Worm (Caenorhabditis elegans): ENCODE data around the gene ZK856.19.

Gene ZK856.19

ce11 chrV:10247673-10248239, 43.0 kb upstream of the ZK856.19 start (continued):
- TF ChIP-seq akir-1 (GFP tag; optimal IDR thresholded peaks at IDR 0.05), result no peak

- TF ChIP-seq zfh-2 (GFP tag; conservative IDR thresholded peaks at IDR 0.05), result peak; percentile 82
- TF ChIP-seq sptf-2 (GFP tag; optimal IDR thresholded peaks at IDR 0.05), result no peak
- TF ChIP-seq ztf-6 (GFP tag; IDR thresholded peaks at IDR 0.05), result no peak
- 0 out of 2 replicates have a peak, but pooled peaks have one; percentile 25 for TF ChIP-seq nfyb-1 (GFP tag; IDR thresholded peaks at IDR 0.05)
- TF ChIP-seq aptf-2 (GFP tag; conservative IDR thresholded peaks at IDR 0.05), result no peak
- peak; percentile 44; the same call in 1 of the 2 replicates for TF ChIP-seq lin-26 (GFP tag; IDR thresholded peaks at IDR 0.05)
- no peak for TF ChIP-seq efl-1 (GFP tag; optimal IDR thresholded peaks at IDR 0.05)
- TF ChIP-seq rcor-1 (GFP tag; IDR thresholded peaks at IDR 0.05), result no peak
- no peak for TF ChIP-seq C06A6.2 (GFP tag; conservative IDR thresholded peaks at IDR 0.05)
- TF ChIP-seq let-526 (GFP tag; IDR thresholded peaks at IDR 0.05), result peak; percentile 10; the same call in 1 of the 2 replicates
- no peak for TF ChIP-seq T26A5.8 (tag; optimal IDR thresholded peaks at IDR 0.05)
- TF ChIP-seq Y53G8AR.9 (GFP tag; conservative IDR thresholded peaks at IDR 0.05), result no peak
- no peak for TF ChIP-seq F52B5.7 (tag; optimal IDR thresholded peaks at IDR 0.05)
- no peak for TF ChIP-seq nfya-1 (tag; optimal IDR thresholded peaks at IDR 0.05; ENCODE audit: borderline replicate concordance, insufficient read depth)
- 0 out of 2 replicates have a peak, but pooled peaks have one; percentile 48 for TF ChIP-seq ceh-40 (GFP tag; IDR thresholded peaks at IDR 0.05)
- TF ChIP-seq snpc-1.3 (tag; optimal IDR thresholded peaks at IDR 0.05; ENCODE audit: insufficient read depth), result no peak
- 0 out of 2 replicates have a peak, but pooled peaks have one; percentile 5 for TF ChIP-seq D2030.7 (GFP tag; IDR thresholded peaks at IDR 0.05)
- TF ChIP-seq lin-35 (GFP tag; optimal IDR thresholded peaks at IDR 0.05), result no peak
- peak; percentile 17; the same call in 1 of the 2 replicates for TF ChIP-seq hmg-1.2 (GFP tag; IDR thresholded peaks at IDR 0.05)
- TF ChIP-seq egl-44 (GFP tag; IDR thresholded peaks at IDR 0.05), result 0 out of 2 replicates have a peak, but pooled peaks have one; percentile 47
- TF ChIP-seq K12H6.12 (tag; optimal IDR thresholded peaks at IDR 0.05), result no peak
- no peak for TF ChIP-seq madf-6 (GFP tag; IDR thresholded peaks at IDR 0.05)
- TF ChIP-seq B0035.1 (tag; optimal IDR thresholded peaks at IDR 0.05), result no peak
- TF ChIP-seq atf-7 (tag; optimal IDR thresholded peaks at IDR 0.05), result no peak
- no peak for TF ChIP-seq ccch-3 (GFP tag; optimal IDR thresholded peaks at IDR 0.05)
- no peak for TF ChIP-seq unc-62 (GFP tag; optimal IDR thresholded peaks at IDR 0.05)
- TF ChIP-seq T07F8.4 (tag; optimal IDR thresholded peaks at IDR 0.05), result no peak
- 0 out of 2 replicates have a peak, but pooled peaks have one; percentile 9 for TF ChIP-seq dox-1 (GFP tag; IDR thresholded peaks at IDR 0.05)
- no peak for TF ChIP-seq Y56A3A.18 (GFP tag; IDR thresholded peaks at IDR 0.05)
- no peak for TF ChIP-seq lsl-1 (GFP tag; optimal IDR thresholded peaks at IDR 0.05)
- TF ChIP-seq lin-40 (tag; optimal IDR thresholded peaks at IDR 0.05), result no peak
- no peak for TF ChIP-seq ceh-79 (tag; optimal IDR thresholded peaks at IDR 0.05)
- no peak for TF ChIP-seq athp-1 (tag; optimal IDR thresholded peaks at IDR 0.05)
- TF ChIP-seq hlh-26 (GFP tag; conservative IDR thresholded peaks at IDR 0.05), result no peak
- no peak for TF ChIP-seq F55B11.4 (tag; optimal IDR thresholded peaks at IDR 0.05; ENCODE audit: borderline replicate concordance, insufficient read depth)
Measured at ce11 chrV:10246967-10247366, 42.3 kb upstream of the ZK856.19 start.

ce11 chrV:10246443-10246885, 41.8 kb upstream of the ZK856.19 start:
- TF ChIP-seq F49E8.2 (tag; optimal IDR thresholded peaks at IDR 0.05; ENCODE audit: insufficient read depth), result no peak
- TF ChIP-seq cebp-1 (GFP tag; IDR thresholded peaks at IDR 0.05), result no peak
- peak; percentile 28 for TF ChIP-seq cebp-1 (tag; optimal IDR thresholded peaks at IDR 0.05)
- TF ChIP-seq zim-3 (tag; optimal IDR thresholded peaks at IDR 0.05), result no peak
- TF ChIP-seq xnd-1 (tag; optimal IDR thresholded peaks at IDR 0.05), result peak; percentile 1
- TF ChIP-seq lin-54 (GFP tag; optimal IDR thresholded peaks at IDR 0.05), result peak; percentile 59
- no peak for TF ChIP-seq dpff-1 (tag; optimal IDR thresholded peaks at IDR 0.05)
- TF ChIP-seq dpl-1 (GFP tag; optimal IDR thresholded peaks at IDR 0.05), result peak; percentile 19
- TF ChIP-seq tbp1 (GFP tag; optimal IDR thresholded peaks at IDR 0.05), result no peak
- peak; percentile 45 for TF ChIP-seq somi-1 (GFP tag; optimal IDR thresholded peaks at IDR 0.05)
- TF ChIP-seq F57A8.1 (GFP tag; optimal IDR thresholded peaks at IDR 0.05), result no peak
- TF ChIP-seq efl-1 (GFP tag; optimal IDR thresholded peaks at IDR 0.05), result peak; percentile 61

All from whole organism, young adult.